Worm (Caenorhabditis elegans) whole organism, early embryonic: ENCODE data around the gene F21C10.11.
A peak's percentile ranks its signal among the peaks of the same experiment; 100 is the strongest.

Experiments
- B0310.2 ChIP-seq: sonication (generic microtip); optimal IDR thresholded peaks from 2 replicates; lab custom pipeline; 2016; ENCODE audit warnings: mild to moderate bottlenecking, missing genetic modification characterization, missing compliant biosample characterization
- F13C5.2 ChIP-seq: sonication (generic microtip); optimal IDR thresholded peaks from 2 replicates; lab custom pipeline; 2017; ENCODE audit warnings: mild to moderate bottlenecking, missing genetic modification characterization, inconsistent platforms, missing compliant biosample characterization
- aly-1 ChIP-seq: sonication (generic microtip); optimal IDR thresholded peaks from 2 replicates; lab custom pipeline; 2016; ENCODE audit warnings: missing genetic modification characterization, missing compliant biosample characterization
- ama-1 ChIP-seq: fragments of 150-350 bp; optimal IDR thresholded peaks from 2 replicates; lab custom pipeline; 2014
- ceh-13 ChIP-seq: fragments of 200-800 bp; sonication (Bioruptor generic); optimal IDR thresholded peaks from 2 replicates; lab custom pipeline; 2018; ENCODE audit warnings: mild to moderate bottlenecking, missing genetic modification characterization, missing compliant biosample characterization
- ceh-36 ChIP-seq: sonication (generic microtip); optimal IDR thresholded peaks from 2 replicates; lab custom pipeline; 2016; ENCODE audit warnings: missing genetic modification characterization, inconsistent platforms, missing compliant biosample characterization
- ets-7 ChIP-seq: sonication (generic microtip); optimal IDR thresholded peaks from 2 replicates; lab custom pipeline; 2016; ENCODE audit warnings: missing genotype, missing genetic modification characterization, missing compliant biosample characterization
- flt-1 ChIP-seq: fragments of 200-800 bp; sonication (Bioruptor generic); IDR thresholded peaks from 2 replicates; pipeline ENCODE4 v1.3.6; 2022; ENCODE audit warnings: missing genetic modification characterization, missing compliant biosample characterization
- hmbx-1 ChIP-seq: sonication (generic microtip); optimal IDR thresholded peaks from 2 replicates; lab custom pipeline; 2016; ENCODE audit warnings: mild to moderate bottlenecking, missing genetic modification characterization, missing compliant biosample characterization
- hmg-4 ChIP-seq: fragments of 200-800 bp; sonication (Bioruptor generic); optimal IDR thresholded peaks from 2 replicates; lab custom pipeline; 2018; ENCODE audit warnings: mild to moderate bottlenecking, missing genetic modification characterization, missing compliant biosample characterization
- hnd-1 ChIP-seq: sonication (generic microtip); optimal IDR thresholded peaks from 2 replicates; lab custom pipeline; 2016; ENCODE audit warnings: missing genetic modification characterization, missing compliant biosample characterization
- pes-1 ChIP-seq: fragments of 200-800 bp; sonication (Bioruptor generic); IDR thresholded peaks from 2 replicates; pipeline ENCODE4 v1.3.6; 2022; ENCODE audit warnings: missing genetic modification reagents, missing genetic modification characterization, missing compliant biosample characterization
- scrt-1 ChIP-seq: fragments of 200-800 bp; sonication (Bioruptor generic); IDR thresholded peaks from 2 replicates; pipeline ENCODE4 v1.3.6; 2022; ENCODE audit warnings: missing genetic modification characterization, missing compliant biosample characterization
- sea-1 ChIP-seq: fragments of 200-800 bp; sonication (Bioruptor generic); conservative IDR thresholded peaks from 2 replicates; pipeline ENCODE4 v1.3.6; 2022; ENCODE audit warnings: missing genetic modification characterization, missing compliant biosample characterization
- tbx-11 ChIP-seq: fragments of 200-800 bp; sonication (Bioruptor generic); IDR thresholded peaks from 2 replicates; pipeline ENCODE4 v1.3.6; 2022; ENCODE audit warnings: missing genetic modification characterization, missing compliant biosample characterization
- tbx-37 ChIP-seq: fragments of 200-800 bp; sonication (Bioruptor generic); conservative IDR thresholded peaks from 2 replicates; pipeline ENCODE4 v1.3.6; 2022; ENCODE audit warnings: missing genetic modification reagents, missing genetic modification characterization, missing compliant biosample characterization
- tra-4 ChIP-seq: sonication (generic microtip); optimal IDR thresholded peaks from 2 replicates; lab custom pipeline; 2017; ENCODE audit warnings: missing genetic modification characterization, missing compliant biosample characterization

F21C10.11 gene

DNA sequence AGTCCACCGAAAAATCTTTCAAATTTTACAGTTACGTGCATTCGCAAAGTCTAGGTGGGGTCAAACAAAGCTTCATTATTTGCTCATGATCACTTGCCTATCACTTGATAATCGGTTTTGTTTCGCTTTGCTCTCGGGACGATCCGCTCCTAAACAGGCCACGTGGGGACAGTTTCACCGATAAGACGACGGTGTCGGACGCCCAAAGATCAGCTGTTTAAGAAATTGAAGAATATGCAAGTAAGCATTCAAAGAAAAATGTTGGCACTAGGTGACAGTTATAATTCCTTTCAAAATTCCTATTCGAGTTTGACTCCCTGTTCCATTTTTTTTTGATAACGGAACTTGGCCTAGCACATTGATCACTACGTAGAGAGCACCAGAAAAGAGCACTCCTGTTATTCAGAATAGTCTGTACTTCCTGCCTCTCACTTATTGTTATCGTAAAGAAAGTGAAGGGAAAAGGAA, 43.3 kb upstream of the F21C10.11 start:
- TF ChIP-seq F13C5.2 (tag; lab: Kevin White, UChicago): no peak
- no peak for TF ChIP-seq hmbx-1 (tag; lab: Kevin White, UChicago)
- no peak for TF ChIP-seq flt-1 (GFP tag; lab: Robert Waterston, UW)
- TF ChIP-seq ets-7: no peak
- no peak for TF ChIP-seq pes-1 (GFP tag; lab: Robert Waterston, UW)
- TF ChIP-seq sea-1 (GFP tag; lab: Robert Waterston, UW): no peak
- TF ChIP-seq aly-1 (tag; lab: Kevin White, UChicago): no peak
- no peak for TF ChIP-seq tbx-37 (GFP tag; lab: Robert Waterston, UW)
- TF ChIP-seq B0310.2 (tag; lab: Kevin White, UChicago): no peak
- no peak for TF ChIP-seq ama-1
- no peak for TF ChIP-seq tra-4 (tag; lab: Kevin White, UChicago)
- no peak for TF ChIP-seq ceh-36 (tag; lab: Kevin White, UChicago)
- TF ChIP-seq tbx-11: no peak
- TF ChIP-seq hnd-1 (tag; lab: Kevin White, UChicago): no peak
- no peak for TF ChIP-seq hmg-4
- TF ChIP-seq scrt-1 (GFP tag; lab: Robert Waterston, UW): no peak
- TF ChIP-seq ceh-13: no peak

DNA sequence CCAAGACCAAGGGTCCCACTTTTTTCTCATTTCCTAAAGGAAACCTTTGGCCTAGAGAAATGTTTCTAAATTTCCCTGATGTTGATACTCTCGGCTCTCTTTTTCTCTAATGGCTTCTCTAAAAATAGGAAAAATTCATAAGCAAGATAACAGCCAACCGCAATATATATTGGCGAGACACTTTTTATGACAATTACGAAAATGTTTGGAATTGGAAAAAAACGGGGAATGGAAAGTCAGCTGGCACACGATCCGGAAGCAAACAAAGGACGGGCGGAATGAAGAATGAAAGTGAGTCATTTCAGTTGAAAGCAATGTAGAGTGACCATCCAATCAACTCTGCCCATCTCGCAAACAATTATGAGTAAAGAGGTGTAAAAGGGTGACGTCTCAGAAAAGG, 41.9 kb upstream of the F21C10.11 start:
- TF ChIP-seq hmg-4: no peak
- TF ChIP-seq ceh-13: no peak
- no peak for TF ChIP-seq aly-1 (tag; lab: Kevin White, UChicago)
- no peak for TF ChIP-seq pes-1 (GFP tag; lab: Robert Waterston, UW)
- no peak for TF ChIP-seq ets-7
- no peak for TF ChIP-seq flt-1 (GFP tag; lab: Robert Waterston, UW)
- TF ChIP-seq tbx-37 (GFP tag; lab: Robert Waterston, UW): no peak
- TF ChIP-seq scrt-1 (GFP tag; lab: Robert Waterston, UW): no peak
- no peak for TF ChIP-seq F13C5.2 (tag; lab: Kevin White, UChicago)
- no peak for TF ChIP-seq tra-4 (tag; lab: Kevin White, UChicago)
- TF ChIP-seq hnd-1 (tag; lab: Kevin White, UChicago): no peak
- TF ChIP-seq sea-1 (GFP tag; lab: Robert Waterston, UW): no peak
- no peak for TF ChIP-seq hmbx-1 (tag; lab: Kevin White, UChicago)
- TF ChIP-seq ama-1: no peak
- no peak for TF ChIP-seq ceh-36 (tag; lab: Kevin White, UChicago)
- no peak for TF ChIP-seq tbx-11

- TF ChIP-seq hmg-4 (no peak), hnd-1 (tag; lab: Kevin White, UChicago) (no peak), F13C5.2 (tag; lab: Kevin White, UChicago) (no peak), pes-1 (GFP tag; lab: Robert Waterston, UW) (no peak), flt-1 (GFP tag; lab: Robert Waterston, UW) (no peak), B0310.2 (tag; lab: Kevin White, UChicago) (no peak), ama-1 (no peak), ets-7 (no peak), tra-4 (tag; lab: Kevin White, UChicago) (no peak), scrt-1 (GFP tag; lab: Robert Waterston, UW) (no peak), ceh-13 (no peak), aly-1 (tag; lab: Kevin White, UChicago) (no peak), hmbx-1 (tag; lab: Kevin White, UChicago) (no peak), sea-1 (GFP tag; lab: Robert Waterston, UW) (no peak), tbx-37 (GFP tag; lab: Robert Waterston, UW) (no peak), tbx-11 (no peak), ceh-36 (tag; lab: Kevin White, UChicago) (no peak)
Measured at ce11 chrV:9082350-9082749, 40.9 kb upstream of the F21C10.11 start.

- no peak for TF ChIP-seq hnd-1 (tag; lab: Kevin White, UChicago)
- no peak for TF ChIP-seq flt-1 (GFP tag; lab: Robert Waterston, UW)
- no peak for TF ChIP-seq ama-1
- TF ChIP-seq F13C5.2 (tag; lab: Kevin White, UChicago): no peak
- TF ChIP-seq hmg-4: no peak
- no peak for TF ChIP-seq ceh-13
- TF ChIP-seq tbx-37 (GFP tag; lab: Robert Waterston, UW): no peak
- TF ChIP-seq tra-4 (tag; lab: Kevin White, UChicago): no peak
- no peak for TF ChIP-seq tbx-11
Measured at ce11 chrV:9084252-9084651, 39.0 kb upstream of the F21C10.11 start.

- TF ChIP-seq tbx-11 (no peak), aly-1 (tag; lab: Kevin White, UChicago) (no peak), ceh-13 (no peak), pes-1 (GFP tag; lab: Robert Waterston, UW) (no peak), flt-1 (GFP tag; lab: Robert Waterston, UW) (no peak), scrt-1 (GFP tag; lab: Robert Waterston, UW) (no peak), tra-4 (tag; lab: Kevin White, UChicago) (no peak), F13C5.2 (tag; lab: Kevin White, UChicago) (no peak), ama-1 (no peak), B0310.2 (tag; lab: Kevin White, UChicago) (no peak), hmg-4 (no peak), sea-1 (GFP tag; lab: Robert Waterston, UW) (no peak), hnd-1 (tag; lab: Kevin White, UChicago) (no peak), ceh-36 (tag; lab: Kevin White, UChicago) (no peak), hmbx-1 (tag; lab: Kevin White, UChicago) (no peak)
Measured at ce11 chrV:9085845-9086244, 37.4 kb upstream of the F21C10.11 start.

DNA sequence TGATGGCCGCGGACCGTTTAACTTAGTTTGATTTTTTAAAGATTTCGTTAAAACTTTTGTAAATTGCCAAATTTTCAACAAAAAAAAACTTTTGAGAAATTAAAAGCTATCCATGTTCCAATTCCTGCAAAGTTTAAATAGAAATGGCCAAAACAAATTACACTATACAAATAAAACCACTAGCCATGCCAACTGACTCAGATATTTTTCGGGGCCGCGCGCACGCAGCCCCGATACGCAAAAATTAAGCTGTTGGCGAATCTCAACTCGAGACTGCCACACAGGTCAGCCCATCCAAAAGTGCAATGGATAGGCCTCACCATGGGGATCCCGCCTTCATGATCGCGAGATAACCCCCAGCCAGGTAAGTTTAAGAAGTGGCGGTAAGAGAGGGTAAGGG, 36.6 kb upstream of the F21C10.11 start:
- TF ChIP-seq pes-1 (GFP tag; lab: Robert Waterston, UW): 0 out of 2 replicates have a peak, but pooled peaks have one; percentile 47
- 0 out of 2 replicates have a peak, but pooled peaks have one; percentile 60 for TF ChIP-seq sea-1 (GFP tag; lab: Robert Waterston, UW)

ce11 chrV:9088758-9089157, 34.5 kb upstream of the F21C10.11 start:
- no peak; the same call in 1 of the 2 replicates for TF ChIP-seq flt-1 (GFP tag; lab: Robert Waterston, UW)
- no peak for TF ChIP-seq aly-1 (tag; lab: Kevin White, UChicago)
- no peak for TF ChIP-seq hmg-4
- no peak for TF ChIP-seq tra-4 (tag; lab: Kevin White, UChicago)
- no peak for TF ChIP-seq ceh-13
- peak; percentile 54 for TF ChIP-seq hnd-1 (tag; lab: Kevin White, UChicago)
- TF ChIP-seq tbx-37 (GFP tag; lab: Robert Waterston, UW): no peak
- TF ChIP-seq tbx-11: peak; percentile 27; the same call in 1 of the 2 replicates
- no peak for TF ChIP-seq scrt-1 (GFP tag; lab: Robert Waterston, UW)
- no peak for TF ChIP-seq ceh-36 (tag; lab: Kevin White, UChicago)
- 0 out of 2 replicates have a peak, but pooled peaks have one; percentile 39 for TF ChIP-seq pes-1 (GFP tag; lab: Robert Waterston, UW)
- TF ChIP-seq sea-1 (GFP tag; lab: Robert Waterston, UW): peak; percentile 95
- no peak for TF ChIP-seq F13C5.2 (tag; lab: Kevin White, UChicago)
- peak; percentile 94 for TF ChIP-seq ama-1
- no peak for TF ChIP-seq ets-7
- no peak for TF ChIP-seq B0310.2 (tag; lab: Kevin White, UChicago)
- TF ChIP-seq hmbx-1 (tag; lab: Kevin White, UChicago): no peak
